Fruit fly (Drosophila melanogaster) Kc167 (cell line): ENCODE measurements around the gene CG46311.

Experiments used
- Myc ChIP-seq: fragments of >200 bp; optimal IDR thresholded peaks from 2 replicates; lab custom pipeline; 2017; ENCODE audit warnings: missing external identifiers
- Sin3A ChIP-seq: fragments of >200 bp; optimal IDR thresholded peaks from 2 replicates; lab custom pipeline; 2018; ENCODE audit warnings: missing external identifiers
- insv ChIP-seq: fragments of >200 bp; optimal IDR thresholded peaks from 3 replicates; lab custom pipeline; 2018; ENCODE audit warnings: missing external identifiers
- psq ChIP-seq: fragments of >200 bp; optimal IDR thresholded peaks from 2 replicates; lab custom pipeline; 2017; ENCODE audit warnings: missing external identifiers
- ttk ChIP-seq: sonication (Bioruptor generic); optimal IDR thresholded peaks from 2 replicates; lab custom pipeline; 2017; ENCODE audit warnings: missing external identifiers

- TF ChIP-seq psq (lab: Kevin White, UChicago) (no peak), insv (lab: Kevin White, UChicago) (no peak), Sin3A (lab: Kevin White, UChicago) (no peak), ttk (lab: Kevin White, UChicago) (no peak), Myc (lab: Kevin White, UChicago) (no peak)
Measured at dm6 chrX:13534100-13534499, 29.5 kb upstream of the CG46311 start, which contains the start of gene CG15756.
